Worm (Caenorhabditis elegans): ENCODE measurements around the gene F14D7.1.

DNA sequence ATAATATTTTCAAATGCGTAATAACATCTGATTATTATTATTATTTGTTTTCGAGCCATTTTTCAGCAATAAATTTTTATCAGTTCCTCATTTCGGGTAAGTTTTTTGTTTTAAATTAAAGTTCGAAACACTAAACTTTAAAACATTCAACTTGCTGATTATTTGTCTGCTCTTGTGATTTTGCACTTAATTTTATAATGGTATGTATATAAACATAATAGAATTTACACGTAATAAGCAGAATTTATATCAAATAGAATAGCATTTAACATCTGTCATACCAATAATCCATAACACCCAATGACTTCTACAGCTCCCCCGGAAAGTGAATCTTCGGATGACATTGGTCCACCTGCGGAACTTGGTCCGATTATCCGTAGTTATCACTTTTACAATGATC is 43.9 kb upstream of the F14D7.1 start, which contains the start of gene srm-4:
- TF ChIP-seq egl-5 (tag; optimal IDR thresholded peaks at IDR 0.05) (no peak), elt-3 (tag; optimal IDR thresholded peaks at IDR 0.05) (no peak), lin-15B (tag; optimal IDR thresholded peaks at IDR 0.05) (no peak), ceh-28 (tag; optimal IDR thresholded peaks at IDR 0.05) (no peak), nhr-76 (tag; optimal IDR thresholded peaks at IDR 0.05) (no peak), snpc-4 (tag; optimal IDR thresholded peaks at IDR 0.05) (no peak)
